Worm (Caenorhabditis elegans) whole organism, midembryonic: ENCODE results near the gene T28F12.1.

Experiments
- T22C8.4 ChIP-seq: fragments of 200-800 bp; sonication (Bioruptor generic); IDR thresholded peaks from 2 replicates; pipeline ENCODE4 v1.3.6; 2022; ENCODE audit warnings: missing genetic modification characterization, missing compliant biosample characterization
- cog-1 ChIP-seq: sonication (generic microtip); optimal IDR thresholded peaks from 2 replicates; lab custom pipeline; 2016; ENCODE audit warnings: missing genetic modification characterization, missing compliant biosample characterization
- flt-1 ChIP-seq: fragments of 200-800 bp; sonication (Bioruptor generic); IDR thresholded peaks from 2 replicates; pipeline ENCODE4 v1.3.6; 2022; ENCODE audit warnings: missing genetic modification characterization, missing compliant biosample characterization
- med-1 ChIP-seq: sonication (generic microtip); optimal IDR thresholded peaks from 2 replicates; lab custom pipeline; 2017; ENCODE audit warnings: missing genetic modification characterization, mild to moderate bottlenecking, missing compliant biosample characterization, antibody characterized with exemption, missing genetic modification reagents; ENCODE audit not compliant: insufficient read depth
- tab-1 ChIP-seq: fragments of 200-800 bp; sonication (Bioruptor generic); IDR thresholded peaks from 2 replicates; pipeline ENCODE4 v1.3.6; 2022; ENCODE audit warnings: missing genetic modification characterization, missing compliant biosample characterization
- ztf-23 ChIP-seq: fragments of 200-800 bp; sonication (Bioruptor generic); IDR thresholded peaks from 2 replicates; pipeline ENCODE4 v1.3.6; 2022; ENCODE audit warnings: missing genetic modification reagents, missing genetic modification characterization, missing compliant biosample characterization
- ztf-29 ChIP-seq: fragments of 200-800 bp; sonication (Bioruptor generic); IDR thresholded peaks from 2 replicates; pipeline ENCODE4 v1.3.6; 2022; ENCODE audit warnings: missing genetic modification reagents, missing genetic modification characterization, missing compliant biosample characterization

DNA sequence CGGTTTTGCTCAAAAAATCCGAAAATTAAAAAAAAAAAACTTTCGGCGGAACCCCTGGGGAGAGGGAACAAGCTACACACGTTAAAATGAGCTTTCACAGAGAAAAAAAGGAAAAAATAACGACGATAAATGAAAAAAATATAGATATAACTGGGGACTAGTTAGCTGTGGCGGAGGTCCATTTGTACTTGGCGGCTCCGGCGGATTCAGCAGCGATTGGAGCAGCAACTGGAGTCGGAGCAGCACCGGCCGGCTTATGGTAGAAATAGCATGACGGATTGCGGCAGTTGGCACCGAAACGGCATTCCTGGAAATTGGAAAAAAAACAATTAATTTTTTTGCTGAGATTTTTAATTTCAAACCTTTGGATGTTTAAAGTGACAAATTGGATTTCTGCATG lies 49.7 kb downstream of the T28F12.1 start:
- TF ChIP-seq tab-1 (GFP tag; lab: Robert Waterston, UW) = no peak
- no peak for TF ChIP-seq cog-1 (tag; lab: Kevin White, UChicago)
- no peak for TF ChIP-seq med-1 (GFP tag; lab: Kevin White, UChicago)
- no peak for TF ChIP-seq T22C8.4 (GFP tag; lab: Robert Waterston, UW)
- no peak for TF ChIP-seq ztf-29 (GFP tag; lab: Robert Waterston, UW)
- TF ChIP-seq ztf-23 = no peak
- no peak for TF ChIP-seq flt-1
